Worm (Caenorhabditis elegans): Measurements from ENCODE around the gene pcm-1.

ce11 chrV:5983380-5983779 is 19.7 kb upstream of the pcm-1 start, which contains the start of gene dhs-16:
- TF ChIP-seq ceh-82 (tag; optimal IDR thresholded peaks at IDR 0.05) (no peak), sptf-1 (tag; optimal IDR thresholded peaks at IDR 0.05) (no peak), nhr-237 (tag; optimal IDR thresholded peaks at IDR 0.05) (no peak), dsc-1 (tag; optimal IDR thresholded peaks at IDR 0.05) (no peak), nhr-90 (tag; optimal IDR thresholded peaks at IDR 0.05; ENCODE audit: poor library complexity) (no peak), ztf-4 (tag; optimal IDR thresholded peaks at IDR 0.05) (no peak), snpc-4 (tag; optimal IDR thresholded peaks at IDR 0.05) (no peak), ama-1 (optimal IDR thresholded peaks at IDR 0.05) (no peak), C34B4.2 (tag; optimal IDR thresholded peaks at IDR 0.05) (no peak), unc-130 (tag; optimal IDR thresholded peaks at IDR 0.05) (no peak)

Measured in whole organism, L1 larva.